Worm (Caenorhabditis elegans) whole organism, late embryonic: Measurements from ENCODE around the gene T04A8.7.

Source experiments
- C08G9.2 ChIP-seq: sonication (generic microtip); optimal IDR thresholded peaks from 2 replicates; lab custom pipeline; 2016; ENCODE audit warnings: mild to moderate bottlenecking, missing genetic modification characterization, moderate library complexity, missing compliant biosample characterization
- F13H6.1 ChIP-seq: sonication (generic microtip); optimal IDR thresholded peaks from 2 replicates; lab custom pipeline; 2016; ENCODE audit warnings: missing genetic modification characterization, missing compliant biosample characterization
- K02D7.2 ChIP-seq: sonication (generic microtip); optimal IDR thresholded peaks from 2 replicates; lab custom pipeline; 2017; ENCODE audit warnings: mild to moderate bottlenecking, missing genetic modification characterization, missing compliant biosample characterization
- T23F11.4 ChIP-seq: fragments of 200-800 bp; sonication (Bioruptor generic); optimal IDR thresholded peaks from 2 replicates; lab custom pipeline; 2018; ENCODE audit warnings: mild to moderate bottlenecking, missing genetic modification characterization, missing compliant biosample characterization
- ceh-18 ChIP-seq: sonication (generic microtip); optimal IDR thresholded peaks from 2 replicates; lab custom pipeline; 2016; ENCODE audit warnings: missing genetic modification characterization, missing compliant biosample characterization
- ceh-19 ChIP-seq: fragments of 200-800 bp; sonication (Bioruptor generic); optimal IDR thresholded peaks from 2 replicates; lab custom pipeline; 2018; ENCODE audit warnings: mild to moderate bottlenecking, missing genetic modification characterization, missing compliant biosample characterization
- ceh-22 ChIP-seq: sonication (generic microtip); optimal IDR thresholded peaks from 2 replicates; lab custom pipeline; 2017; ENCODE audit warnings: missing biosample characterization, missing genetic modification characterization
- ceh-24 ChIP-seq: sonication (generic microtip); optimal IDR thresholded peaks from 2 replicates; lab custom pipeline; 2016; ENCODE audit warnings: mild to moderate bottlenecking, missing genetic modification characterization, missing compliant biosample characterization
- ceh-48 ChIP-seq: sonication (generic microtip); optimal IDR thresholded peaks from 2 replicates; lab custom pipeline; 2016; ENCODE audit warnings: missing genetic modification characterization, inconsistent platforms, missing compliant biosample characterization
- che-1 ChIP-seq: sonication (generic microtip); optimal IDR thresholded peaks from 2 replicates; lab custom pipeline; 2016; ENCODE audit warnings: mild to moderate bottlenecking, missing genetic modification characterization, missing compliant biosample characterization
- dve-1 ChIP-seq: sonication (generic microtip); optimal IDR thresholded peaks from 2 replicates; lab custom pipeline; 2017; ENCODE audit warnings: antibody characterized with exemption, mild to moderate bottlenecking, missing genetic modification characterization, missing compliant biosample characterization
- ets-4 ChIP-seq: sonication (generic microtip); optimal IDR thresholded peaks from 2 replicates; lab custom pipeline; 2016; ENCODE audit warnings: missing genetic modification characterization, missing compliant biosample characterization
- fax-1 ChIP-seq: sonication (generic microtip); optimal IDR thresholded peaks from 2 replicates; lab custom pipeline; 2016; ENCODE audit warnings: missing genotype, missing genetic modification characterization, missing compliant biosample characterization
- hlh-30 ChIP-seq: sonication (generic microtip); optimal IDR thresholded peaks from 2 replicates; lab custom pipeline; 2017; ENCODE audit warnings: antibody characterized with exemption, missing genetic modification characterization, missing compliant biosample characterization; ENCODE audit not compliant: insufficient read depth
- hlh-8 ChIP-seq: sonication (generic microtip); optimal IDR thresholded peaks from 2 replicates; lab custom pipeline; 2016; ENCODE audit warnings: missing genotype, missing genetic modification characterization, missing compliant biosample characterization
- lim-6 ChIP-seq: sonication (generic microtip); optimal IDR thresholded peaks from 2 replicates; lab custom pipeline; 2016; ENCODE audit warnings: missing genetic modification characterization, missing compliant biosample characterization
- madf-2 ChIP-seq: sonication (generic microtip); optimal IDR thresholded peaks from 2 replicates; lab custom pipeline; 2017; ENCODE audit warnings: missing genetic modification characterization, missing compliant biosample characterization
- nhr-232 ChIP-seq: sonication (generic microtip); optimal IDR thresholded peaks from 2 replicates; lab custom pipeline; 2016; ENCODE audit warnings: missing genetic modification characterization, missing compliant biosample characterization
- npax-4 ChIP-seq: sonication (generic microtip); optimal IDR thresholded peaks from 2 replicates; lab custom pipeline; 2016; ENCODE audit warnings: missing genetic modification characterization, missing compliant biosample characterization
- pag-3 ChIP-seq: sonication (generic microtip); optimal IDR thresholded peaks from 2 replicates; lab custom pipeline; 2016; ENCODE audit warnings: missing compliant biosample characterization, missing genetic modification characterization, borderline replicate concordance
- pax-1 ChIP-seq: fragments of 150-350 bp; optimal IDR thresholded peaks from 2 replicates; lab custom pipeline; 2014; ENCODE audit warnings: missing biosample characterization, missing genetic modification characterization
- pha-2 ChIP-seq: sonication (generic microtip); optimal IDR thresholded peaks from 2 replicates; lab custom pipeline; 2017; ENCODE audit warnings: mild to moderate bottlenecking, missing genetic modification characterization, missing compliant biosample characterization
- pqm-1 ChIP-seq: sonication (generic microtip); optimal IDR thresholded peaks from 2 replicates; lab custom pipeline; 2016; ENCODE audit warnings: missing genetic modification characterization, missing compliant biosample characterization
- pros-1 ChIP-seq: fragments of 150-350 bp; optimal IDR thresholded peaks from 2 replicates; lab custom pipeline; 2014; ENCODE audit warnings: missing biosample characterization, missing genetic modification reagents, missing genetic modification characterization
- ref-2 ChIP-seq: sonication (generic microtip); optimal IDR thresholded peaks from 2 replicates; lab custom pipeline; 2016; ENCODE audit warnings: missing genetic modification characterization, missing compliant biosample characterization
- rnt-1 ChIP-seq: sonication (generic microtip); optimal IDR thresholded peaks from 2 replicates; lab custom pipeline; 2016; ENCODE audit warnings: missing genetic modification characterization, missing compliant biosample characterization
- sdc-2 ChIP-seq: sonication (generic microtip); optimal IDR thresholded peaks from 2 replicates; lab custom pipeline; 2016; ENCODE audit warnings: missing genotype, missing genetic modification characterization, missing compliant biosample characterization
- syd-9 ChIP-seq: sonication (generic microtip); optimal IDR thresholded peaks from 2 replicates; lab custom pipeline; 2016; ENCODE audit warnings: mild to moderate bottlenecking, missing genetic modification characterization, moderate library complexity, missing compliant biosample characterization
- tbx-2 ChIP-seq: sonication (generic microtip); optimal IDR thresholded peaks from 2 replicates; lab custom pipeline; 2016; ENCODE audit warnings: missing genetic modification characterization, missing compliant biosample characterization
- ttx-3 ChIP-seq: sonication (generic microtip); optimal IDR thresholded peaks from 2 replicates; lab custom pipeline; 2016; ENCODE audit warnings: missing genetic modification reagents, missing genetic modification characterization, missing compliant biosample characterization
- unc-55 ChIP-seq: sonication (generic microtip); optimal IDR thresholded peaks from 2 replicates; lab custom pipeline; 2017; ENCODE audit warnings: missing biosample characterization, missing genetic modification reagents, missing genetic modification characterization
- zip-5 ChIP-seq: sonication (generic microtip); optimal IDR thresholded peaks from 2 replicates; lab custom pipeline; 2016; ENCODE audit warnings: missing genetic modification characterization, missing compliant biosample characterization
- ztf-16 ChIP-seq: sonication (generic microtip); optimal IDR thresholded peaks from 2 replicates; lab custom pipeline; 2017; ENCODE audit warnings: missing genetic modification characterization, missing compliant biosample characterization

The T04A8.7 gene

ce11 chrIII:4649363-4649768 is 45.8 kb upstream of the T04A8.7 start (continued):
- TF ChIP-seq ttx-3 (tag; lab: Kevin White, UChicago) (no peak), F13H6.1 (tag; lab: Kevin White, UChicago) (peak; percentile 85), hlh-30 (tag; lab: Kevin White, UChicago) (peak; percentile 99), pros-1 (tag; lab: Kevin White, UChicago) (peak; percentile 40), K02D7.2 (no peak), hlh-8 (tag; lab: Kevin White, UChicago) (peak; percentile 63), ceh-22 (no peak), C08G9.2 (no peak), tbx-2 (tag; lab: Kevin White, UChicago) (peak; percentile 91), sdc-2 (tag; lab: Kevin White, UChicago) (no peak), ets-4 (tag; lab: Kevin White, UChicago) (peak; percentile 93), T23F11.4 (GFP tag; lab: Kevin White, UChicago) (peak; percentile 65), syd-9 (tag; lab: Kevin White, UChicago) (no peak), rnt-1 (tag; lab: Kevin White, UChicago) (peak; percentile 86), npax-4 (tag; lab: Kevin White, UChicago) (no peak), unc-55 (GFP tag; lab: Kevin White, UChicago) (peak; percentile 92), pqm-1 (tag; lab: Kevin White, UChicago) (peak; percentile 87), pax-1 (tag; lab: Kevin White, UChicago) (peak; percentile 53), zip-5 (tag; lab: Kevin White, UChicago) (no peak), ceh-19 (peak; percentile 7), ceh-18 (peak; percentile 96), ceh-48 (peak; percentile 96), che-1 (tag; lab: Kevin White, UChicago) (peak; percentile 7)
- TF ChIP-seq, all 69 proteins: peak for 28

- TF ChIP-seq hlh-30 (tag; lab: Kevin White, UChicago) (peak; percentile 35), F13H6.1 (tag; lab: Kevin White, UChicago) (no peak)
- TF ChIP-seq, all 69 proteins: peak for 1
Measured at ce11 chrIII:4649811-4650544, 45.2 kb upstream of the T04A8.7 start, which contains the start of gene ppm-2. TSS of gene ppm-2 (plus strand) at chrIII:4650494.

- TF ChIP-seq pag-3 (tag; lab: Kevin White, UChicago) (no peak), hlh-8 (tag; lab: Kevin White, UChicago) (no peak), fax-1 (tag; lab: Kevin White, UChicago) (no peak), lim-6 (tag; lab: Kevin White, UChicago) (no peak), ets-4 (tag; lab: Kevin White, UChicago) (no peak), unc-55 (GFP tag; lab: Kevin White, UChicago) (no peak)
Measured at ce11 chrIII:4653374-4653773, 41.8 kb upstream of the T04A8.7 start.

- no peak for TF ChIP-seq ceh-24 (tag; lab: Kevin White, UChicago)
- TF ChIP-seq pag-3 (tag; lab: Kevin White, UChicago), result no peak
- TF ChIP-seq nhr-232, result no peak
- no peak for TF ChIP-seq rnt-1 (tag; lab: Kevin White, UChicago)
- TF ChIP-seq pha-2 (tag; lab: Kevin White, UChicago), result no peak
- TF ChIP-seq tbx-2 (tag; lab: Kevin White, UChicago), result no peak
- no peak for TF ChIP-seq lim-6 (tag; lab: Kevin White, UChicago)
- TF ChIP-seq ztf-16, result no peak
- no peak for TF ChIP-seq dve-1 (tag; lab: Kevin White, UChicago)
- no peak for TF ChIP-seq pros-1 (tag; lab: Kevin White, UChicago)
- no peak for TF ChIP-seq madf-2 (tag; lab: Kevin White, UChicago)
- TF ChIP-seq zip-5 (tag; lab: Kevin White, UChicago), result no peak
- TF ChIP-seq, all 69 proteins: peak for 0
Measured at ce11 chrIII:4653912-4654311, 41.2 kb upstream of the T04A8.7 start.

- TF ChIP-seq T23F11.4 (GFP tag; lab: Kevin White, UChicago) (no peak), ref-2 (tag; lab: Kevin White, UChicago) (no peak)
Measured at ce11 chrIII:4655402-4655801, 39.8 kb upstream of the T04A8.7 start, which contains the start of gene T23F11.2. TSS of gene T23F11.2 (minus strand) at chrIII:4655502.
